Worm (Caenorhabditis elegans): ENCODE measurements around the gene F01D4.8.

The F01D4.8 gene

ce11 chrIV:10475234-10475633 lies 22.3 kb upstream of the F01D4.8 start:
- TF ChIP-seq ref-1 (GFP tag; conservative IDR thresholded peaks at IDR 0.05): no peak
- TF ChIP-seq cog-1 (tag; optimal IDR thresholded peaks at IDR 0.05): no peak
- TF ChIP-seq ztf-23 (GFP tag; IDR thresholded peaks at IDR 0.05): no peak
- no peak for TF ChIP-seq flt-1 (GFP tag; IDR thresholded peaks at IDR 0.05)
- no peak for TF ChIP-seq med-1 (GFP tag; optimal IDR thresholded peaks at IDR 0.05; ENCODE audit: insufficient read depth)
- TF ChIP-seq ztf-29 (GFP tag; IDR thresholded peaks at IDR 0.05): no peak

- TF ChIP-seq cog-1 (tag; optimal IDR thresholded peaks at IDR 0.05): no peak
- TF ChIP-seq T22C8.4 (GFP tag; IDR thresholded peaks at IDR 0.05): no peak
- no peak for TF ChIP-seq klf-2 (GFP tag; conservative IDR thresholded peaks at IDR 0.05)
- no peak for TF ChIP-seq ref-1 (GFP tag; conservative IDR thresholded peaks at IDR 0.05)
- no peak for TF ChIP-seq flt-1 (GFP tag; IDR thresholded peaks at IDR 0.05)
- TF ChIP-seq ztf-29 (GFP tag; IDR thresholded peaks at IDR 0.05): no peak
- TF ChIP-seq tab-1 (GFP tag; IDR thresholded peaks at IDR 0.05): no peak
- TF ChIP-seq ztf-23 (GFP tag; IDR thresholded peaks at IDR 0.05): no peak
These were observed 19.6 kb upstream of the F01D4.8 start, which contains the start of gene bgnt-1.1 for ce11 chrIV:10472478-10472877. Gene bgnt-1.1, plus strand, starts transcription at chrIV:10472778.

ce11 chrIV:10469494-10469893 lies 16.6 kb upstream of the F01D4.8 start, which contains the start of gene ugt-44:
Gene ugt-44, plus strand, starts transcription at chrIV:10469741.
- TF ChIP-seq T22C8.4 (GFP tag; IDR thresholded peaks at IDR 0.05) (no peak), med-1 (GFP tag; optimal IDR thresholded peaks at IDR 0.05; ENCODE audit: insufficient read depth) (no peak), flt-1 (GFP tag; IDR thresholded peaks at IDR 0.05) (no peak), tab-1 (GFP tag; IDR thresholded peaks at IDR 0.05) (no peak), ztf-29 (GFP tag; IDR thresholded peaks at IDR 0.05) (no peak), ref-1 (GFP tag; conservative IDR thresholded peaks at IDR 0.05) (no peak), ztf-23 (GFP tag; IDR thresholded peaks at IDR 0.05) (no peak), klf-2 (GFP tag; conservative IDR thresholded peaks at IDR 0.05) (no peak), cog-1 (tag; optimal IDR thresholded peaks at IDR 0.05) (no peak)

ce11 chrIV:10468662-10469061 lies 15.8 kb upstream of the F01D4.8 start:
- TF ChIP-seq T22C8.4 (GFP tag; IDR thresholded peaks at IDR 0.05): no peak
- no peak for TF ChIP-seq klf-2 (GFP tag; conservative IDR thresholded peaks at IDR 0.05)
- no peak for TF ChIP-seq tab-1 (GFP tag; IDR thresholded peaks at IDR 0.05)
- TF ChIP-seq ztf-23 (GFP tag; IDR thresholded peaks at IDR 0.05): no peak
- no peak for TF ChIP-seq flt-1 (GFP tag; IDR thresholded peaks at IDR 0.05)
- TF ChIP-seq ref-1 (GFP tag; conservative IDR thresholded peaks at IDR 0.05): no peak
- TF ChIP-seq cog-1 (tag; optimal IDR thresholded peaks at IDR 0.05): no peak
- TF ChIP-seq med-1 (GFP tag; optimal IDR thresholded peaks at IDR 0.05; ENCODE audit: insufficient read depth): no peak
- TF ChIP-seq ztf-29 (GFP tag; IDR thresholded peaks at IDR 0.05): no peak

- TF ChIP-seq med-1 (GFP tag; optimal IDR thresholded peaks at IDR 0.05; ENCODE audit: insufficient read depth) (no peak), tab-1 (GFP tag; IDR thresholded peaks at IDR 0.05) (no peak), ztf-29 (GFP tag; IDR thresholded peaks at IDR 0.05) (no peak), klf-2 (GFP tag; conservative IDR thresholded peaks at IDR 0.05) (no peak), T22C8.4 (GFP tag; IDR thresholded peaks at IDR 0.05) (no peak), cog-1 (tag; optimal IDR thresholded peaks at IDR 0.05) (no peak), ztf-23 (GFP tag; IDR thresholded peaks at IDR 0.05) (no peak), flt-1 (GFP tag; IDR thresholded peaks at IDR 0.05) (no peak), ref-1 (GFP tag; conservative IDR thresholded peaks at IDR 0.05) (no peak)
These were observed 14.4 kb upstream of the F01D4.8 start for ce11 chrIV:10467347-10467746.

ce11 chrIV:10466398-10466797 lies 13.5 kb upstream of the F01D4.8 start:
- TF ChIP-seq T22C8.4 (GFP tag; IDR thresholded peaks at IDR 0.05): no peak
- no peak for TF ChIP-seq ref-1 (GFP tag; conservative IDR thresholded peaks at IDR 0.05)
- TF ChIP-seq ztf-29 (GFP tag; IDR thresholded peaks at IDR 0.05): no peak
- no peak for TF ChIP-seq tab-1 (GFP tag; IDR thresholded peaks at IDR 0.05)
- no peak for TF ChIP-seq klf-2 (GFP tag; conservative IDR thresholded peaks at IDR 0.05)
- TF ChIP-seq cog-1 (tag; optimal IDR thresholded peaks at IDR 0.05): no peak
- no peak for TF ChIP-seq ztf-23 (GFP tag; IDR thresholded peaks at IDR 0.05)
- no peak for TF ChIP-seq med-1 (GFP tag; optimal IDR thresholded peaks at IDR 0.05; ENCODE audit: insufficient read depth)
- TF ChIP-seq flt-1 (GFP tag; IDR thresholded peaks at IDR 0.05): no peak

ce11 chrIV:10465764-10466163 lies 12.9 kb upstream of the F01D4.8 start:
- TF ChIP-seq T22C8.4 (GFP tag; IDR thresholded peaks at IDR 0.05) (no peak), ztf-23 (GFP tag; IDR thresholded peaks at IDR 0.05) (no peak), cog-1 (tag; optimal IDR thresholded peaks at IDR 0.05) (no peak), flt-1 (GFP tag; IDR thresholded peaks at IDR 0.05) (no peak), med-1 (GFP tag; optimal IDR thresholded peaks at IDR 0.05; ENCODE audit: insufficient read depth) (no peak)

ce11 chrIV:10463987-10464638 lies 11.2 kb upstream of the F01D4.8 start, which contains the start of gene ugt-43:
Gene ugt-43, plus strand, starts transcription at chrIV:10464588.
- TF ChIP-seq T22C8.4 (GFP tag; IDR thresholded peaks at IDR 0.05) (no peak), klf-2 (GFP tag; conservative IDR thresholded peaks at IDR 0.05) (no peak), flt-1 (GFP tag; IDR thresholded peaks at IDR 0.05) (no peak), ztf-23 (GFP tag; IDR thresholded peaks at IDR 0.05) (no peak), med-1 (GFP tag; optimal IDR thresholded peaks at IDR 0.05; ENCODE audit: insufficient read depth) (no peak), cog-1 (tag; optimal IDR thresholded peaks at IDR 0.05) (no peak), tab-1 (GFP tag; IDR thresholded peaks at IDR 0.05) (no peak), ztf-29 (GFP tag; IDR thresholded peaks at IDR 0.05) (no peak), ref-1 (GFP tag; conservative IDR thresholded peaks at IDR 0.05) (no peak)

- TF ChIP-seq med-1 (GFP tag; optimal IDR thresholded peaks at IDR 0.05; ENCODE audit: insufficient read depth) (no peak), cog-1 (tag; optimal IDR thresholded peaks at IDR 0.05) (no peak), ztf-29 (GFP tag; IDR thresholded peaks at IDR 0.05) (no peak), flt-1 (GFP tag; IDR thresholded peaks at IDR 0.05) (no peak), tab-1 (GFP tag; IDR thresholded peaks at IDR 0.05) (no peak), ztf-23 (GFP tag; IDR thresholded peaks at IDR 0.05) (no peak), klf-2 (GFP tag; conservative IDR thresholded peaks at IDR 0.05) (no peak)
These were observed 10.2 kb upstream of the F01D4.8 start for ce11 chrIV:10463127-10463526.

ce11 chrIV:10462608-10463007 lies 9.7 kb upstream of the F01D4.8 start:
- TF ChIP-seq ztf-29 (GFP tag; IDR thresholded peaks at IDR 0.05) (no peak), tab-1 (GFP tag; IDR thresholded peaks at IDR 0.05) (no peak), med-1 (GFP tag; optimal IDR thresholded peaks at IDR 0.05; ENCODE audit: insufficient read depth) (no peak), klf-2 (GFP tag; conservative IDR thresholded peaks at IDR 0.05) (no peak), flt-1 (GFP tag; IDR thresholded peaks at IDR 0.05) (no peak), ref-1 (GFP tag; conservative IDR thresholded peaks at IDR 0.05) (no peak), ztf-23 (GFP tag; IDR thresholded peaks at IDR 0.05) (no peak), cog-1 (tag; optimal IDR thresholded peaks at IDR 0.05) (no peak)

All from whole organism, midembryonic.